Fruit fly (Drosophila melanogaster) whole organism, embryonic: Measurements from ENCODE around the gene CG32855.

Experiments used
- ATbp ChIP-seq: fragments of 200-800 bp; sonication (Bioruptor generic); optimal IDR thresholded peaks from 2 replicates; lab custom pipeline; 2017; ENCODE audit warnings: missing biosample characterization, mild to moderate bottlenecking, missing genetic modification characterization, missing genetic modification reagents
- Antp ChIP-seq: fragments of 200-800 bp; sonication (Bioruptor generic); optimal IDR thresholded peaks from 3 replicates; lab custom pipeline; 2016; ENCODE audit warnings: missing biosample characterization, missing genetic modification characterization
- BEAF-32 ChIP-seq: fragments of 200-800 bp; sonication (Bioruptor generic); optimal IDR thresholded peaks from 3 replicates; lab custom pipeline; 2017; ENCODE audit warnings: missing biosample characterization, missing genetic modification characterization, mild to moderate bottlenecking, moderate library complexity, missing genetic modification reagents
- C15 ChIP-seq: fragments of 200-800 bp; sonication (Bioruptor generic); IDR thresholded peaks from 3 replicates; pipeline ENCODE4 v1.3.6; 2022; ENCODE audit warnings: missing biosample characterization, missing genetic modification characterization
- CG10147 ChIP-seq: fragments of 200-800 bp; sonication (Bioruptor generic); optimal IDR thresholded peaks from 2 replicates; lab custom pipeline; 2019; ENCODE audit warnings: missing biosample characterization, mild to moderate bottlenecking, missing genetic modification characterization, moderate library complexity
- CG10274 ChIP-seq: fragments of 200-800 bp; sonication (Bioruptor generic); optimal IDR thresholded peaks from 3 replicates; lab custom pipeline; 2017; ENCODE audit warnings: missing biosample characterization, mild to moderate bottlenecking, missing genetic modification characterization
- CG12071 ChIP-seq: fragments of 200-800 bp; sonication (Bioruptor generic); optimal IDR thresholded peaks from 3 replicates; lab custom pipeline; 2018; ENCODE audit warnings: missing biosample characterization, mild to moderate bottlenecking, missing genetic modification characterization
- CG12659 ChIP-seq: fragments of 200-800 bp; sonication (Bioruptor generic); optimal IDR thresholded peaks from 3 replicates; lab custom pipeline; 2017; ENCODE audit warnings: mild to moderate bottlenecking, missing biosample characterization, missing genetic modification reagents, missing genetic modification characterization
- CG15011 ChIP-seq: fragments of 200-800 bp; sonication (Bioruptor generic); optimal IDR thresholded peaks from 3 replicates; lab custom pipeline; 2018; ENCODE audit warnings: missing biosample characterization, mild to moderate bottlenecking, missing genetic modification characterization
- CG15696 ChIP-seq: fragments of 200-800 bp; sonication (Bioruptor generic); optimal IDR thresholded peaks from 2 replicates; lab custom pipeline; 2019; ENCODE audit warnings: missing biosample characterization, mild to moderate bottlenecking, missing genetic modification characterization, moderate library complexity
- CG2678 ChIP-seq: fragments of 200-800 bp; sonication (Bioruptor generic); optimal IDR thresholded peaks from 3 replicates; lab custom pipeline; 2019; ENCODE audit warnings: missing biosample characterization, mild to moderate bottlenecking, missing genetic modification characterization, moderate library complexity
- CG30020 ChIP-seq: fragments of 200-800 bp; optimal IDR thresholded peaks from 2 replicates; lab custom pipeline; 2019; ENCODE audit warnings: missing biosample characterization, mild to moderate bottlenecking, missing genetic modification characterization, moderate library complexity
- CG31224 ChIP-seq: fragments of 200-800 bp; sonication (Bioruptor generic); IDR thresholded peaks from 2 replicates; pipeline ENCODE4 v1.3.6; 2022; ENCODE audit warnings: missing biosample characterization, missing genetic modification characterization
- CG32767 ChIP-seq: fragments of 200-800 bp; sonication (Bioruptor generic); IDR thresholded peaks from 2 replicates; pipeline ENCODE4 v1.3.6; 2022; ENCODE audit warnings: missing biosample characterization, missing genetic modification characterization
- CG33557 ChIP-seq: fragments of 200-800 bp; sonication (Bioruptor generic); optimal IDR thresholded peaks from 2 replicates; lab custom pipeline; 2019; ENCODE audit warnings: missing biosample characterization, mild to moderate bottlenecking, missing genetic modification characterization, moderate library complexity
- CG4820 ChIP-seq: fragments of 200-800 bp; sonication (Bioruptor generic); optimal IDR thresholded peaks from 3 replicates; lab custom pipeline; 2016; ENCODE audit warnings: missing biosample characterization, missing genetic modification characterization
- CG6791 ChIP-seq: fragments of 200-800 bp; sonication (Bioruptor generic); IDR thresholded peaks from 3 replicates; pipeline ENCODE4 v1.3.6; 2022; ENCODE audit warnings: missing biosample characterization, missing genetic modification characterization; ENCODE audit not compliant: partially characterized antibody
- CTCF ChIP-seq: fragments of 200-800 bp; sonication (Bioruptor generic); optimal IDR thresholded peaks from 2 replicates; lab custom pipeline; 2017; ENCODE audit warnings: missing biosample characterization, mild to moderate bottlenecking, missing genetic modification characterization, moderate library complexity
- Deaf1 ChIP-seq: fragments of 200-800 bp; optimal IDR thresholded peaks from 3 replicates; lab custom pipeline; 2019; ENCODE audit warnings: missing biosample characterization, mild to moderate bottlenecking, missing genetic modification characterization, moderate library complexity
- Dfd ChIP-seq, 2 experiments: fragments of >200 bp; optimal IDR thresholded peaks; 2 replicates each; lab custom pipeline; 2017; ENCODE audit warnings: missing biosample characterization in 2 of 2, missing genetic modification characterization in 2 of 2
- Dp ChIP-seq: fragments of 200-800 bp; sonication (Bioruptor generic); optimal IDR thresholded peaks from 2 replicates; lab custom pipeline; 2018; ENCODE audit warnings: missing biosample characterization, mild to moderate bottlenecking, missing genetic modification characterization, moderate library complexity
- HmgD ChIP-seq: fragments of 200-800 bp; sonication (Bioruptor generic); optimal IDR thresholded peaks from 3 replicates; lab custom pipeline; 2016; ENCODE audit warnings: missing biosample characterization, missing genetic modification characterization
- HmgZ ChIP-seq: fragments of 200-800 bp; sonication (Bioruptor generic); optimal IDR thresholded peaks from 2 replicates; lab custom pipeline; 2018; ENCODE audit warnings: missing biosample characterization, mild to moderate bottlenecking, missing genetic modification characterization
- Lhr ChIP-seq: fragments of 200-800 bp; sonication (Bioruptor generic); optimal IDR thresholded peaks from 3 replicates; lab custom pipeline; 2017; ENCODE audit warnings: mild to moderate bottlenecking, missing biosample characterization, missing genetic modification reagents, missing genetic modification characterization
- Neu2 ChIP-seq: fragments of 200-800 bp; sonication (Bioruptor generic); optimal IDR thresholded peaks from 3 replicates; lab custom pipeline; 2016; ENCODE audit warnings: missing biosample characterization, missing genetic modification characterization, borderline replicate concordance
- Nf-YB ChIP-seq: fragments of 200-800 bp; sonication (Bioruptor generic); optimal IDR thresholded peaks from 3 replicates; lab custom pipeline; 2019; ENCODE audit warnings: missing biosample characterization, mild to moderate bottlenecking, missing genetic modification characterization, moderate library complexity
- Ravus ChIP-seq: fragments of 200-800 bp; sonication (Bioruptor generic); IDR thresholded peaks from 2 replicates; pipeline ENCODE4 v1.3.6; 2022; ENCODE audit warnings: missing biosample characterization, missing genetic modification characterization
- Scr ChIP-seq: fragments of 200-800 bp; sonication (Bioruptor generic); IDR thresholded peaks from 2 replicates; pipeline ENCODE4 v1.3.6; 2022; ENCODE audit warnings: missing biosample characterization, missing genetic modification characterization; ENCODE audit not compliant: partially characterized antibody
- Sry-β ChIP-seq: fragments of 200-800 bp; sonication (Bioruptor generic); optimal IDR thresholded peaks from 2 replicates; lab custom pipeline; 2018; ENCODE audit warnings: missing biosample characterization, mild to moderate bottlenecking, missing genetic modification characterization, moderate library complexity
- bbx ChIP-seq: fragments of 200-800 bp; sonication (Bioruptor generic); IDR thresholded peaks from 2 replicates; pipeline ENCODE4 v1.3.6; 2022; ENCODE audit warnings: missing biosample characterization, missing genetic modification characterization; ENCODE audit not compliant: partially characterized antibody
- bowl ChIP-seq: fragments of 200-800 bp; sonication (Bioruptor generic); IDR thresholded peaks from 2 replicates; pipeline ENCODE4 v1.3.6; 2022; ENCODE audit warnings: missing biosample characterization, missing genetic modification characterization
- cg ChIP-seq: fragments of 200-800 bp; sonication (Bioruptor generic); optimal IDR thresholded peaks from 3 replicates; lab custom pipeline; 2019; ENCODE audit warnings: missing biosample characterization, mild to moderate bottlenecking, missing genetic modification characterization, moderate library complexity
- cwo ChIP-seq: fragments of 200-800 bp; sonication (Bioruptor generic); optimal IDR thresholded peaks from 3 replicates; lab custom pipeline; 2017; ENCODE audit warnings: missing biosample characterization, missing genetic modification characterization, mild to moderate bottlenecking, moderate library complexity, missing genetic modification reagents
- dmrt99B ChIP-seq: fragments of 200-800 bp; sonication (Bioruptor generic); optimal IDR thresholded peaks from 2 replicates; lab custom pipeline; 2018; ENCODE audit warnings: missing biosample characterization, mild to moderate bottlenecking, missing genetic modification characterization, moderate library complexity
- fu2 ChIP-seq: fragments of 200-800 bp; sonication (Bioruptor generic); optimal IDR thresholded peaks from 2 replicates; lab custom pipeline; 2016; ENCODE audit warnings: missing biosample characterization, missing genetic modification characterization
- gro ChIP-seq: fragments of 200-800 bp; sonication (Bioruptor generic); optimal IDR thresholded peaks from 2 replicates; lab custom pipeline; 2016; ENCODE audit warnings: missing biosample characterization, missing genetic modification characterization
- gsb-n ChIP-seq: fragments of 200-800 bp; sonication (Bioruptor generic); optimal IDR thresholded peaks from 3 replicates; lab custom pipeline; 2018; ENCODE audit warnings: missing biosample characterization, mild to moderate bottlenecking, missing genetic modification characterization
- kah ChIP-seq: fragments of 200-800 bp; sonication (Bioruptor generic); optimal IDR thresholded peaks from 2 replicates; lab custom pipeline; 2018; ENCODE audit warnings: missing biosample characterization, mild to moderate bottlenecking, missing genetic modification characterization
- klu ChIP-seq: fragments of 200-800 bp; sonication (Bioruptor generic); IDR thresholded peaks from 2 replicates; pipeline ENCODE4 v1.3.6; 2022; ENCODE audit warnings: missing biosample characterization, missing genetic modification characterization
- kni ChIP-seq: fragments of 200-800 bp; sonication (Bioruptor generic); optimal IDR thresholded peaks from 3 replicates; lab custom pipeline; 2017; ENCODE audit warnings: mild to moderate bottlenecking, missing biosample characterization, missing genetic modification reagents, missing genetic modification characterization
- knrl ChIP-seq: fragments of 200-800 bp; sonication (Bioruptor generic); IDR thresholded peaks from 3 replicates; pipeline ENCODE4 v1.3.6; 2022; ENCODE audit warnings: missing biosample characterization, missing genetic modification characterization; ENCODE audit not compliant: partially characterized antibody
- p53 ChIP-seq: fragments of 200-800 bp; sonication (Bioruptor generic); optimal IDR thresholded peaks from 2 replicates; lab custom pipeline; 2016; ENCODE audit warnings: missing biosample characterization, missing genetic modification characterization
- row ChIP-seq: fragments of 200-800 bp; sonication (Bioruptor generic); IDR thresholded peaks from 3 replicates; pipeline ENCODE4 v1.3.6; 2022; ENCODE audit warnings: missing biosample characterization, missing genetic modification characterization
- salm ChIP-seq: fragments of 200-800 bp; sonication (Bioruptor generic); optimal IDR thresholded peaks from 2 replicates; lab custom pipeline; 2018; ENCODE audit warnings: missing biosample characterization, mild to moderate bottlenecking, missing genetic modification characterization
- scrt ChIP-seq: fragments of 200-800 bp; sonication (Bioruptor generic); optimal IDR thresholded peaks from 2 replicates; lab custom pipeline; 2018; ENCODE audit warnings: missing biosample characterization, mild to moderate bottlenecking, missing genetic modification characterization, moderate library complexity
- sd ChIP-seq: fragments of 200-800 bp; sonication (Bioruptor generic); optimal IDR thresholded peaks from 3 replicates; lab custom pipeline; 2018; ENCODE audit warnings: missing biosample characterization, mild to moderate bottlenecking, missing genetic modification characterization, moderate library complexity
- so ChIP-seq: fragments of 200-800 bp; sonication (Bioruptor generic); IDR thresholded peaks from 3 replicates; pipeline ENCODE4 v1.3.6; 2022; ENCODE audit warnings: missing biosample characterization, missing genetic modification characterization
- vvl ChIP-seq: fragments of 200-800 bp; sonication (Bioruptor generic); IDR thresholded peaks from 2 replicates; pipeline ENCODE4 v1.3.6; 2022; ENCODE audit warnings: missing biosample characterization, missing genetic modification characterization

The CG32855 gene

DNA sequence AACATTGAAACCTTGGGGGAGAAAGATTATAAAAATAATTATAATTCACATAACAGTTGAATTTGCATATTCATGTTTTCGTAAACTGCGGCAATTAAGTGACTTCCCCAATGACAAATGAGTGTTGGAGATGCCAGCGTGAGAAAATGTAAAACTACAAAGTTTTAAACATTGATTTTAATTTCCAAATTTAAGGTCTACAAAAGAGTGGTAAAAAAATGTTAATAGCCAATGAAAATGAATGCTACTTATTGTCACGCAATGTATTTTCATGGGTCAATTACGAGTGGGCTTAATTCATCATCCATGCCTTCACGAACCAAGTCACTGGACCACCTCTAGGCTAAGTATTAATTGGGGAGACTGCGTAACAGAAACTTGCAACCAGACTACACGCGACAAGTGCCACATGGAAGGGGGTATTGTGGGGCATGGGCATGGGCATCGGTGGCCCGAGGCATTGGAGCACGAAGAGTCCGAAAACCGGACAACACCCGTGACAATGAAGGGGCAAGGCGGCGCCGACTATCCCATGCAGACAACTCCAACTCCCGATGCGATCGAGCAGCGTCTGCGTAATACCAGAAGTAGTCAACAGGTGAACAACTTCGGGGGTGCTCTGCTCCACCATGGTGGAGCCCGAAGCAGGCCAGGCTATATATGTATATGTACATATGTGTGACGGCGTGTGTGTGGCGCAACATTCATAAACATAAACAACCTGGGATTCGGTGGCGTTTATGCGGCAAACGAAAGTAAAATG lies 38.5 kb downstream of the CG32855 start (continued):
- peak; percentile 25 for TF ChIP-seq dmrt99B
- peak; percentile 45; the same call in 1 of the 2 replicates for TF ChIP-seq bowl (GFP tag; lab: Robert Waterston, UW)
- TF ChIP-seq BEAF-32 = peak; percentile 25
- TF ChIP-seq kah (GFP tag; lab: Kevin White, UChicago) = peak; percentile 78
- peak; percentile 29; the same call in 1 of the 3 replicates for TF ChIP-seq knrl (GFP tag; lab: Robert Waterston, UW)
- TF ChIP-seq Scr (GFP tag; lab: Robert Waterston, UW) = 0 out of 2 replicates have a peak, but pooled peaks have one; percentile 32
- TF ChIP-seq CG32767 = no peak
- TF ChIP-seq kni (GFP tag; lab: Kevin White, UChicago) = peak; percentile 38
- peak; percentile 60 for TF ChIP-seq Deaf1
- TF ChIP-seq Sry-β (GFP tag; lab: Kevin White, UChicago) = peak; percentile 3
- TF ChIP-seq Dfd (GFP tag; optimal IDR thresholded peaks at IDR 0.05; lab: Kevin White, UChicago) = no peak
- TF ChIP-seq gsb-n = no peak
- TF ChIP-seq cg = peak; percentile 30
- TF ChIP-seq CG2678 = no peak

DNA sequence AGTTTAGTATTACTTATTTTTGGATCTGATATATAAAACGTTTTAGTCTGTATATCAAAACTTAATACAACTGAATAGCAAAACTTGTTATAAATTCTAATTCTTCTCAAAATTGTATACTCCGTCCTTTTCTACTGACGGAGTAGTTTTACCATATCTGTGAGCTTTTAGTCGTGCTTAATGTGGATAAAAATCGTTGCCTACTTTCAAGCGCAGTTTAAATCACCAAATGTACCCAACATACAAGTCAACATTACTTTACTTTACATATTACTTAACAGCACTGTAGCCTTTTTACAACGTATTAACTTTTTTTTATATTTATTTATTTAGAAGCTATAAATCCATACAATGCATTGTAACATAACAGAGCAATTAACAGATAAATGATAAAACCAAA lies 39.9 kb downstream of the CG32855 start:
- TF ChIP-seq CG12071 (GFP tag; lab: Kevin White, UChicago) = no peak
- no peak for TF ChIP-seq CG4820 (GFP tag; lab: Kevin White, UChicago)
- TF ChIP-seq gro = no peak
- TF ChIP-seq CG15696 = no peak
- TF ChIP-seq knrl (GFP tag; lab: Robert Waterston, UW) = peak; percentile 44; the same call in 1 of the 3 replicates
- TF ChIP-seq Nf-YB (GFP tag; lab: Kevin White, UChicago) = peak; percentile 8
- no peak for TF ChIP-seq ATbp (GFP tag; lab: Kevin White, UChicago)
- TF ChIP-seq sd (tag; lab: Kevin White, UChicago) = no peak
- TF ChIP-seq so = no peak
- TF ChIP-seq CG12659 (GFP tag; lab: Kevin White, UChicago) = peak; percentile 3
- no peak for TF ChIP-seq CG31224 (GFP tag; lab: Robert Waterston, UW)
- TF ChIP-seq salm (tag; lab: Kevin White, UChicago) = no peak
- TF ChIP-seq Neu2 (GFP tag; lab: Kevin White, UChicago) = no peak
- peak; percentile 72 for TF ChIP-seq CTCF (GFP tag; lab: Kevin White, UChicago)
- TF ChIP-seq p53 (GFP tag; lab: Kevin White, UChicago) = no peak
- no peak for TF ChIP-seq CG33557
- peak; percentile 68 for TF ChIP-seq HmgZ (tag; lab: Kevin White, UChicago)
- TF ChIP-seq bbx = peak; percentile 41; the same call in 1 of the 2 replicates
- no peak for TF ChIP-seq klu (GFP tag; lab: Robert Waterston, UW)
- TF ChIP-seq fu2 (GFP tag; lab: Kevin White, UChicago) = no peak
- TF ChIP-seq HmgD (GFP tag; lab: Kevin White, UChicago) = no peak
- TF ChIP-seq gsb-n = no peak
- TF ChIP-seq kah (GFP tag; lab: Kevin White, UChicago) = no peak
- no peak for TF ChIP-seq C15 (GFP tag; lab: Robert Waterston, UW)
- no peak for TF ChIP-seq CG15011 (GFP tag; lab: Kevin White, UChicago)
- TF ChIP-seq Dp (GFP tag; lab: Kevin White, UChicago) = peak; percentile 9
- TF ChIP-seq CG6791 = peak; percentile 52; the same call in 1 of the 3 replicates
- no peak for TF ChIP-seq scrt (GFP tag; lab: Kevin White, UChicago)
- no peak for TF ChIP-seq row (GFP tag; lab: Robert Waterston, UW)
- TF ChIP-seq cwo (GFP tag; lab: Kevin White, UChicago) = no peak
- TF ChIP-seq CG10274 (GFP tag; lab: Kevin White, UChicago) = no peak
- TF ChIP-seq vvl = peak; percentile 29
- no peak for TF ChIP-seq CG10147 (GFP tag; lab: Kevin White, UChicago)
- TF ChIP-seq Ravus (GFP tag; lab: Robert Waterston, UW) = no peak
- peak; percentile 22 for TF ChIP-seq Lhr (GFP tag; lab: Kevin White, UChicago)
- TF ChIP-seq Antp (GFP tag; lab: Kevin White, UChicago) = no peak
- no peak for TF ChIP-seq CG30020
